Worm (Caenorhabditis elegans): Measurements from ENCODE around the gene B0302.4.
A peak's percentile ranks its signal among the peaks of the same experiment; 100 is the strongest.

B0302.4 gene

DNA sequence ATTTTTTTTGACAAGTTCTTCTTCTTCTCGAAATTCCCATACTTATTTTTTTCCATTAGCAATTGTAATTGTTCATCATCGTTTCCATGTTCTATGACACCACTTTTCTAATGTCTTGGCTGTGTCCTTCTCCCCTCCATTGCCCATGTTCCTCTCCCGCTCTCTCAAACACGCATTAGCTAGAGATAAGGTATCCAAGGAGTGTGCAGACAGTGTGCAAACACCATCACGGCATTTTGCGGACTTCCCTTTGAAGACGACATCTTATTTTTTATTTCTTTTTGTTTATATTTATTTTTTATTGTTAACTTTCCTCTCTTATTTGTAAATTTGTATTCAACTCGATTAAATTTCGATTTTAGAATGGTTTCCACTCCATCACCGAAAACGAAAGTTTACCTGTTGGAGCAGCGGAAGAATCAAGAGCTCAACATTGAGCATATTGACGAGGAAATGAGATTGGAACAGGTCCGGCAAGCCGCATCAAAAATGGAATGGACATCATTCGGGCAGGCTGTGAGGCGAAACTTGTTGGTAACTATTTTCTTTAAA, 25.3 kb downstream of the B0302.4 start, which contains the start of gene mdt-1.2:
TSS of gene mdt-1.2 (plus strand) at position 363 of the 552 bp plus-strand sequence.
- no peak for TF ChIP-seq ama-1 (optimal IDR thresholded peaks at IDR 0.05)
- no peak for TF ChIP-seq scrt-1 (GFP tag; IDR thresholded peaks at IDR 0.05)
- TF ChIP-seq ets-7 (tag; optimal IDR thresholded peaks at IDR 0.05), result no peak
- TF ChIP-seq hmg-4 (GFP tag; optimal IDR thresholded peaks at IDR 0.05), result peak; percentile 11
- peak; percentile 4 for TF ChIP-seq ceh-36 (tag; optimal IDR thresholded peaks at IDR 0.05)
- no peak for TF ChIP-seq hmbx-1 (tag; optimal IDR thresholded peaks at IDR 0.05)
- peak; percentile 81 for TF ChIP-seq F13C5.2 (tag; optimal IDR thresholded peaks at IDR 0.05)
- TF ChIP-seq sea-1 (GFP tag; conservative IDR thresholded peaks at IDR 0.05), result no peak

DNA sequence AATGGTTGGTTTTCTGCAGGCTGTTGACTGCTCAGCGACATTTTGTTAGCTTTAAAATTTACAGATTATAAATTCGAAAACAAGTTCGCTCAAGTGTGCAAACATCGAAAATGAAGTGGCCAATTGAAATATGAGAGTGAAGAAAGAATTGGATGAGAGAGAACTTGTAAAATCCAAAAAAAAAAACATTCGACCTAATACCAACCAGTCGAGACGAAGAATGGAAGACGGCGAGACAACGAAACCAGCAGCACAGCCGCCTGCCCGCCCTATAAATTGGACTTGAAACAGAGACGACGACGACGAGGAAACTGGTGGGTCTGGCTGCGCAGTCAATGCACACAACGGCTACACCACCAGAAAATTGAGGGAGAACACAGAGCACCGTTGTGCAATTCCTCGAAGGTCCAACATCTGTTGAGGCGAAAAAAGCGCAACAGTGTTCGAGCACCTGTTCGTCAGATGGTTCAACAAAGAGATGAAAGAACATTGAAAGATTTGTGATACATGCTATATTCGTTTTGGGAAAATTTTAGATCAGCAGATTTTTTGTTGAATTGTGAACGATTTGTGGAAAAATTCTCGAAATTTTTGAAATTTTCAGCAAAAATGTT, 26.6 kb downstream of the B0302.4 start, which contains the start of gene T23C6.4:
TSS of gene T23C6.4 (minus strand) at position 51 of the 614 bp plus-strand sequence.
- TF ChIP-seq sea-1 (GFP tag; conservative IDR thresholded peaks at IDR 0.05), result no peak
- TF ChIP-seq hmg-4 (GFP tag; optimal IDR thresholded peaks at IDR 0.05), result peak; percentile 31

DNA sequence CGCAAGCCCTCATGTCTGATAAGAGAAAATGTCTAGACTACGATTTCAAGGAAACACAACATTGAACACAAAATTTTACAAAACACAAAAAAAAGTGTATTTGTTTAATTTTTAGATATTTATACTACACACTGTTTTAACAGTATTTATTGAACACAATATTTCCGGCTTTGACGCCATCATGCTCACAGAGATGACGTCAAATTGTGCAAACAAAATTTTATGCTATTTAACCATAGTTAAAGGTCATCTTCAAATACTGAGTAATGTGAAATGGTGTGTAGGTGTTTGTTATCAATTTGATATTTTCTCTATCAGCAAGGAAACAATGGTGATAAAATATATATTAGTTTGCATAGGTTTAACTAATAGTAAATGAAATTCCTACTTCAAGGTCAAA, 30.0 kb downstream of the B0302.4 start:
- TF ChIP-seq F13C5.2 (tag; optimal IDR thresholded peaks at IDR 0.05), result no peak

DNA sequence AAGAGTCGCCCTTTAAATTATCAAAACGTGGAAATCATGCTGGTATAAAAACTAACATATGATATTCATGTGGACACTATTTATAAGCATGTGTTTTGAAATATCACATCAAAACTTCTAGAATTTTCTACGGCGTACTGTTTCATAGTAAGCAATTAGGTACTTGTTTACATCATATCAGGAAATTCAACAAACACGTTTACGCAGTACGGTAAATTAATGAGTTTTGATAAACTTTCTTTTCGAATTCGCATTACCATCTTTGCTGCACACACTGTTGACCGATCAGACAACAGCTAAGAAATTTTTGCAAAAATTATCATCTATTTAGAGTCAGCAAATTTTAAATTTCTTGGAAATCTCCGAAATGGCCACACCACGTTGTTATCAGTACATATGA, 36.1 kb downstream of the B0302.4 start:
- no peak for TF ChIP-seq hmbx-1 (tag; optimal IDR thresholded peaks at IDR 0.05)
- TF ChIP-seq ama-1 (optimal IDR thresholded peaks at IDR 0.05), result no peak
- no peak for TF ChIP-seq tra-4 (tag; optimal IDR thresholded peaks at IDR 0.05)
- no peak for TF ChIP-seq aly-1 (tag; optimal IDR thresholded peaks at IDR 0.05)
- TF ChIP-seq ets-7 (tag; optimal IDR thresholded peaks at IDR 0.05), result no peak
- no peak for TF ChIP-seq B0310.2 (tag; optimal IDR thresholded peaks at IDR 0.05)
- no peak for TF ChIP-seq tbx-11 (GFP tag; IDR thresholded peaks at IDR 0.05)
- no peak for TF ChIP-seq hnd-1 (tag; optimal IDR thresholded peaks at IDR 0.05)
- TF ChIP-seq hmg-4 (GFP tag; optimal IDR thresholded peaks at IDR 0.05), result no peak
- TF ChIP-seq scrt-1 (GFP tag; IDR thresholded peaks at IDR 0.05), result no peak
- TF ChIP-seq ceh-13 (GFP tag; optimal IDR thresholded peaks at IDR 0.05), result no peak

DNA sequence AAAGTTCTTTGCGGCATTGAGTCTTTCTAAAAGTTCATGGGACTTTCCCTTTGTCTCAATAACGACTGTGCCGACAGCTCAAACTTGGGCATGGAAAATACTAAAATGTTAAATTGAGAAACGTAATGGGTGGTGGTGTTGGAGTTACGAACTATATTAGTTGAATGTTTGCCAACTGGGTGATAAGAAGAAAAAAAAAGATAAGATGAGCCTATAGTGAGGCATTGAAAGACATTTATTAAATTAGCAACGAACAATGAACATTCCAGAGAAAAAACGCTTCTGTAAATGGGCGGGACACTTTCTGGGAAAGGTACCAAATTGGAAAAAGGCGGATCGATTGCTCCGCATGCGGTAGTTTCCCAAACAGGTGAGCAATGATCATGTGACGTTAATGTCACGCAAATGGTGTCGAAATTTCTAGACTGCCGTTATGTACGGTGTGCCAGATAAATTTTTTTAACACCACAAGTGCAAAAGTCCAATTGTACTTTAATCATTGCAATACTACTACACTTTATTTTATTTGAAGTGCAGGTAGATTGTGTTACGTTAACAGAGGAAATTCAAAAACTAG, 37.3 kb downstream of the B0302.4 start:
- no peak for TF ChIP-seq hmbx-1 (tag; optimal IDR thresholded peaks at IDR 0.05)
- no peak for TF ChIP-seq ceh-13 (GFP tag; optimal IDR thresholded peaks at IDR 0.05)
- TF ChIP-seq sea-1 (GFP tag; conservative IDR thresholded peaks at IDR 0.05), result no peak
- no peak for TF ChIP-seq hnd-1 (tag; optimal IDR thresholded peaks at IDR 0.05)
- TF ChIP-seq tbx-11 (GFP tag; IDR thresholded peaks at IDR 0.05), result no peak
- TF ChIP-seq ama-1 (optimal IDR thresholded peaks at IDR 0.05), result no peak
- no peak for TF ChIP-seq scrt-1 (GFP tag; IDR thresholded peaks at IDR 0.05)
- TF ChIP-seq ets-7 (tag; optimal IDR thresholded peaks at IDR 0.05), result no peak
- TF ChIP-seq B0310.2 (tag; optimal IDR thresholded peaks at IDR 0.05), result no peak
- TF ChIP-seq hmg-4 (GFP tag; optimal IDR thresholded peaks at IDR 0.05), result no peak
- no peak for TF ChIP-seq F13C5.2 (tag; optimal IDR thresholded peaks at IDR 0.05)
- no peak for TF ChIP-seq ceh-36 (tag; optimal IDR thresholded peaks at IDR 0.05)
- TF ChIP-seq pes-1 (GFP tag; IDR thresholded peaks at IDR 0.05), result no peak
- no peak for TF ChIP-seq tbx-37 (GFP tag; conservative IDR thresholded peaks at IDR 0.05)
- TF ChIP-seq flt-1 (GFP tag; IDR thresholded peaks at IDR 0.05), result no peak
- no peak for TF ChIP-seq tra-4 (tag; optimal IDR thresholded peaks at IDR 0.05)
- no peak for TF ChIP-seq aly-1 (tag; optimal IDR thresholded peaks at IDR 0.05)

DNA sequence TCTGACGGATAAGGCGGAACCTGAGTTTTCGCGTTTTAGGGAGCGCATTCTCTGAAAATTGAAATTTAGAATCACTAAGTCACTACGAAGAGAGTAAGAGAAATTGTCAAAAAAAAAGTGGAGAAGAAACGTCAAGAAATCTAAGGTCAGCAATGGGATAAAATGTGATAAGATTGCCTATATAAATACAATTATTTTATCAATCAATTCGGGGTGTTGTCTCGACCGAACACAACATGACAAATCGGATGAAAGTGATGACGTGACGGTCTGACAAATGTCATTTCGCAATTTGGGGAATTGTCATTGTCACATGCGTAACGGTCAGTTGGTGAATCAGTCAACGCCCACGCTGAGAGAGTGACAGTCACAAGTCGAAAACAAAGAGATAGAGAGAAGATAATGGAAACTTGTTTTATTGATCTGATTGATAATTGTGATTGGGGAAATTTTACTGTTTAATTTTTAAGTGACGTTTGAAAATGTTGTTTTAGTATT, 38.5 kb downstream of the B0302.4 start, which contains the start of gene cnp-3:
TSS of gene cnp-3 (minus strand) at position 51 of the 498 bp plus-strand sequence.
- TF ChIP-seq ceh-13 (GFP tag; optimal IDR thresholded peaks at IDR 0.05), result no peak
- TF ChIP-seq ceh-36 (tag; optimal IDR thresholded peaks at IDR 0.05), result no peak
- TF ChIP-seq hnd-1 (tag; optimal IDR thresholded peaks at IDR 0.05), result no peak
- no peak for TF ChIP-seq ets-7 (tag; optimal IDR thresholded peaks at IDR 0.05)
- no peak for TF ChIP-seq tra-4 (tag; optimal IDR thresholded peaks at IDR 0.05)
- TF ChIP-seq pes-1 (GFP tag; IDR thresholded peaks at IDR 0.05), result no peak
- TF ChIP-seq tbx-37 (GFP tag; conservative IDR thresholded peaks at IDR 0.05), result no peak
- no peak for TF ChIP-seq aly-1 (tag; optimal IDR thresholded peaks at IDR 0.05)

DNA sequence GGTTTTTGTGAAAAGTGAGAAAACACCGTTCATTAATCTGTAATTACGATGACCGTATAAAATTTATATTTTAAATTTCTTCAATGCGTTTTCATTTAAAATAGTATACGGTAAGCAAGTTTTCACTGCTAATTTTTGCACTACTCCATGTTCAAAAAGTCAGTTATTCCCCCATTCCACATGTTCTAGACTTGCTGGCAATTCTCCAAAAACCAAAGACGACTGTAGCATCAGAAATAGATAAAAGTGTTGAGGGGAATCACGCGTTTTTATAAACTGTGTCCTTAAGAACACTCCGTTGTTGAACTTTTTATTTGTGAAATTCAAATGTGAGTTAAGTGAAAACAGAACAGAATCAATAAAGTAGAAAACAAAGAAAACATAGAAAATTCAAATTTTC, 40.9 kb downstream of the B0302.4 start:
- TF ChIP-seq hnd-1 (tag; optimal IDR thresholded peaks at IDR 0.05), result no peak
- no peak for TF ChIP-seq scrt-1 (GFP tag; IDR thresholded peaks at IDR 0.05)
- TF ChIP-seq pes-1 (GFP tag; IDR thresholded peaks at IDR 0.05), result no peak
- TF ChIP-seq flt-1 (GFP tag; IDR thresholded peaks at IDR 0.05), result no peak
- no peak for TF ChIP-seq sea-1 (GFP tag; conservative IDR thresholded peaks at IDR 0.05)
- no peak for TF ChIP-seq B0310.2 (tag; optimal IDR thresholded peaks at IDR 0.05)
- no peak for TF ChIP-seq ama-1 (optimal IDR thresholded peaks at IDR 0.05)
- no peak for TF ChIP-seq F13C5.2 (tag; optimal IDR thresholded peaks at IDR 0.05)
- TF ChIP-seq aly-1 (tag; optimal IDR thresholded peaks at IDR 0.05), result no peak
- TF ChIP-seq hmg-4 (GFP tag; optimal IDR thresholded peaks at IDR 0.05), result no peak
- no peak for TF ChIP-seq ets-7 (tag; optimal IDR thresholded peaks at IDR 0.05)
- TF ChIP-seq tbx-11 (GFP tag; IDR thresholded peaks at IDR 0.05), result no peak
- no peak for TF ChIP-seq tbx-37 (GFP tag; conservative IDR thresholded peaks at IDR 0.05)
- no peak for TF ChIP-seq ceh-36 (tag; optimal IDR thresholded peaks at IDR 0.05)
- no peak for TF ChIP-seq ceh-13 (GFP tag; optimal IDR thresholded peaks at IDR 0.05)
- no peak for TF ChIP-seq tra-4 (tag; optimal IDR thresholded peaks at IDR 0.05)

DNA sequence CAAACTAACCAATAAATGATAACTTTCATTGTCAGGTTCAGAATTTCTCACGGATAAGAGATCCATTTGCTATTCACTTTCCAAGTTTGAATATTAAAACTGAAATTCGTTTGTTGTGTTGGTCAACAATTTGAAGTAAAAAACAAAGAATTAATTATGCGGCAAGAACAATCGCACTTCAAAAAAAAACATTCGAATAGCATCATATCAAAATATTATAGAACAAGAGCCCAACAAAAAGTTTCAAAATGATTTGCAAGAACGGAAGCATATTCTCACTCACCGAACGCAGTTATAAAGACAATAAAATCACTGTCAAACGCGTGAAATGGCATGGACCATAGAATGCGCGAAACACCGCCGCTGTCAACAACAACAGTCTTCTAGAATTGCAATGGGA, 42.1 kb downstream of the B0302.4 start, which contains the start of gene K09E3.7:
TSS of gene K09E3.7 (minus strand) at position 101 of the 400 bp plus-strand sequence.
- TF ChIP-seq F13C5.2 (tag; optimal IDR thresholded peaks at IDR 0.05) (no peak), tra-4 (tag; optimal IDR thresholded peaks at IDR 0.05) (no peak), ama-1 (optimal IDR thresholded peaks at IDR 0.05) (no peak), tbx-11 (GFP tag; IDR thresholded peaks at IDR 0.05) (no peak), scrt-1 (GFP tag; IDR thresholded peaks at IDR 0.05) (no peak), hnd-1 (tag; optimal IDR thresholded peaks at IDR 0.05) (no peak), pes-1 (GFP tag; IDR thresholded peaks at IDR 0.05) (no peak), aly-1 (tag; optimal IDR thresholded peaks at IDR 0.05) (no peak), hmg-4 (GFP tag; optimal IDR thresholded peaks at IDR 0.05) (no peak), ets-7 (tag; optimal IDR thresholded peaks at IDR 0.05) (no peak), sea-1 (GFP tag; conservative IDR thresholded peaks at IDR 0.05) (no peak), tbx-37 (GFP tag; conservative IDR thresholded peaks at IDR 0.05) (no peak), B0310.2 (tag; optimal IDR thresholded peaks at IDR 0.05) (no peak), ceh-36 (tag; optimal IDR thresholded peaks at IDR 0.05) (no peak), ceh-13 (GFP tag; optimal IDR thresholded peaks at IDR 0.05) (no peak), hmbx-1 (tag; optimal IDR thresholded peaks at IDR 0.05) (no peak)
